Worm (Caenorhabditis elegans) whole organism, L1 larva: ENCODE measurements around the gene F49C12.5.
"Not testable (repeated sequence)": the region's sequence is repeated elsewhere in the genome, so short reads cannot be mapped to it uniquely, and the experiment has no call there.

Experiments used
- C34B4.2 ChIP-seq: sonication (generic microtip); optimal IDR thresholded peaks from 2 replicates; lab custom pipeline; 2017; ENCODE audit warnings: mild to moderate bottlenecking, missing genetic modification characterization, missing compliant biosample characterization
- alr-1 ChIP-seq: fragments of 200-800 bp; sonication (Bioruptor generic); optimal IDR thresholded peaks from 2 replicates; lab custom pipeline; 2018; ENCODE audit warnings: borderline replicate concordance, mild to moderate bottlenecking, missing genetic modification characterization, missing compliant biosample characterization
- blmp-1 ChIP-seq: fragments of 150-350 bp; optimal IDR thresholded peaks from 2 replicates; lab custom pipeline; 2014; ENCODE audit warnings: missing biosample characterization, missing genetic modification characterization
- ceh-63 ChIP-seq: fragments of 200-800 bp; sonication (Bioruptor generic); optimal IDR thresholded peaks from 2 replicates; lab custom pipeline; 2018; ENCODE audit warnings: mild to moderate bottlenecking, missing genetic modification characterization, missing compliant biosample characterization
- ceh-82 ChIP-seq, 3 experiments: fragments of 150-350 bp in 1 of 3; sonication (generic microtip) in 2 of 3; optimal IDR thresholded peaks; 2 replicates each; lab custom pipeline; 2014 to 2017; ENCODE audit warnings: missing biosample characterization in 3 of 3, missing genetic modification characterization in 3 of 3
- ces-1 ChIP-seq: fragments of 150-350 bp; optimal IDR thresholded peaks from 2 replicates; lab custom pipeline; 2014; ENCODE audit warnings: missing biosample characterization, missing genetic modification reagents, missing genetic modification characterization
- dpl-1 ChIP-seq, 3 experiments: fragments of 150-350 bp in 2 of 3; sonication (generic microtip) in 1 of 3; optimal IDR thresholded peaks; 2 replicates each; lab custom pipeline; 2014 to 2017; ENCODE audit warnings: missing biosample characterization in 3 of 3, missing genetic modification characterization in 3 of 3, missing genetic modification reagents in 3 of 3
- dsc-1 ChIP-seq: sonication (generic microtip); optimal IDR thresholded peaks from 2 replicates; lab custom pipeline; 2016; ENCODE audit warnings: mild to moderate bottlenecking, missing genetic modification characterization, missing compliant biosample characterization
- efl-3 ChIP-seq: fragments of 200-800 bp; sonication (Bioruptor generic); optimal IDR thresholded peaks from 2 replicates; lab custom pipeline; 2018; ENCODE audit warnings: mild to moderate bottlenecking, missing genetic modification characterization, missing compliant biosample characterization
- egl-13 ChIP-seq: sonication (generic microtip); optimal IDR thresholded peaks from 2 replicates; lab custom pipeline; 2016; ENCODE audit warnings: missing genotype, missing genetic modification reagents, missing genetic modification characterization, missing compliant biosample characterization
- elt-3 ChIP-seq, 6 experiments: fragments of 150-350 bp in 1 of 6; sonication (generic microtip); optimal IDR thresholded peaks; 2 replicates each; lab custom pipeline; 2017 to 2018; ENCODE audit warnings: missing biosample characterization in 6 of 6, missing genetic modification characterization in 6 of 6, inconsistent platforms in 1 of 6
- fkh-4 ChIP-seq: sonication (generic microtip); optimal IDR thresholded peaks from 2 replicates; lab custom pipeline; 2016; ENCODE audit warnings: missing compliant biosample characterization, missing genetic modification characterization, borderline replicate concordance
- fkh-8 ChIP-seq: sonication (generic microtip); optimal IDR thresholded peaks from 2 replicates; lab custom pipeline; 2016; ENCODE audit warnings: mild to moderate bottlenecking, missing genetic modification characterization, missing compliant biosample characterization
- grh-1 ChIP-seq: fragments of 200-800 bp; sonication (Bioruptor generic); IDR thresholded peaks from 2 replicates; pipeline ENCODE4 v1.3.6; 2022; ENCODE audit warnings: missing genetic modification reagents, missing genetic modification characterization, missing compliant biosample characterization
- hlh-17 ChIP-seq: fragments of 200-800 bp; sonication (Bioruptor generic); optimal IDR thresholded peaks from 2 replicates; lab custom pipeline; 2018; ENCODE audit warnings: missing genetic modification characterization, mild to moderate bottlenecking, missing compliant biosample characterization, moderate library complexity, borderline replicate concordance
- hpl-2 ChIP-seq: fragments of 150-350 bp; optimal IDR thresholded peaks from 2 replicates; lab custom pipeline; 2014; ENCODE audit warnings: missing biosample characterization, missing genetic modification reagents, missing genetic modification characterization
- jun-1 ChIP-seq: fragments of 150-350 bp; optimal IDR thresholded peaks from 2 replicates; lab custom pipeline; 2014; ENCODE audit warnings: missing biosample characterization, missing genetic modification reagents, missing genetic modification characterization
- lsy-2 ChIP-seq, 2 experiments: fragments of 150-350 bp; optimal IDR thresholded peaks; 2 replicates each; lab custom pipeline; 2014; ENCODE audit warnings: missing biosample characterization in 2 of 2, missing genetic modification characterization in 2 of 2
- nhr-20 ChIP-seq: sonication (generic microtip); optimal IDR thresholded peaks from 2 replicates; lab custom pipeline; 2016; ENCODE audit warnings: mild to moderate bottlenecking, missing genetic modification characterization, missing compliant biosample characterization
- pag-3 ChIP-seq: sonication (generic microtip); optimal IDR thresholded peaks from 2 replicates; lab custom pipeline; 2017; ENCODE audit warnings: missing genetic modification characterization, mild to moderate bottlenecking, missing compliant biosample characterization, antibody characterized with exemption, borderline replicate concordance; ENCODE audit not compliant: insufficient read depth
- pqm-1 ChIP-seq: sonication (generic microtip); optimal IDR thresholded peaks from 3 replicates; lab custom pipeline; 2017; ENCODE audit warnings: missing biosample characterization, missing genetic modification characterization
- snpc-4 ChIP-seq: fragments of 150-350 bp; optimal IDR thresholded peaks from 2 replicates; lab custom pipeline; 2014; ENCODE audit warnings: missing biosample characterization, missing genetic modification characterization
- snu-23 ChIP-seq: sonication (generic microtip); optimal IDR thresholded peaks from 2 replicates; lab custom pipeline; 2016; ENCODE audit warnings: missing genetic modification characterization, missing compliant biosample characterization
- sptf-1 ChIP-seq: fragments of 150-350 bp; optimal IDR thresholded peaks from 2 replicates; lab custom pipeline; 2014; ENCODE audit warnings: missing biosample characterization, missing genetic modification characterization
- sup-37 ChIP-seq: fragments of 200-800 bp; sonication (Bioruptor generic); optimal IDR thresholded peaks from 2 replicates; lab custom pipeline; 2018; ENCODE audit warnings: mild to moderate bottlenecking, missing genetic modification characterization, missing compliant biosample characterization
- tlp-1 ChIP-seq: fragments of 150-350 bp; optimal IDR thresholded peaks from 2 replicates; lab custom pipeline; 2014; ENCODE audit warnings: missing biosample characterization, missing genetic modification characterization
- unc-130 ChIP-seq: fragments of 150-350 bp; optimal IDR thresholded peaks from 2 replicates; lab custom pipeline; 2017; ENCODE audit warnings: missing biosample characterization, missing genetic modification characterization, inconsistent platforms
- unc-86 ChIP-seq: sonication (generic microtip); optimal IDR thresholded peaks from 2 replicates; lab custom pipeline; 2016; ENCODE audit warnings: missing genetic modification characterization, missing compliant biosample characterization
- xbp-1 ChIP-seq: sonication (generic microtip); optimal IDR thresholded peaks from 2 replicates; lab custom pipeline; 2016; ENCODE audit warnings: missing genetic modification characterization, missing compliant biosample characterization
- zip-4 ChIP-seq: fragments of 200-800 bp; sonication (Bioruptor generic); optimal IDR thresholded peaks from 2 replicates; lab custom pipeline; 2018; ENCODE audit warnings: mild to moderate bottlenecking, missing genetic modification characterization, moderate library complexity, missing compliant biosample characterization

Gene F49C12.5

DNA sequence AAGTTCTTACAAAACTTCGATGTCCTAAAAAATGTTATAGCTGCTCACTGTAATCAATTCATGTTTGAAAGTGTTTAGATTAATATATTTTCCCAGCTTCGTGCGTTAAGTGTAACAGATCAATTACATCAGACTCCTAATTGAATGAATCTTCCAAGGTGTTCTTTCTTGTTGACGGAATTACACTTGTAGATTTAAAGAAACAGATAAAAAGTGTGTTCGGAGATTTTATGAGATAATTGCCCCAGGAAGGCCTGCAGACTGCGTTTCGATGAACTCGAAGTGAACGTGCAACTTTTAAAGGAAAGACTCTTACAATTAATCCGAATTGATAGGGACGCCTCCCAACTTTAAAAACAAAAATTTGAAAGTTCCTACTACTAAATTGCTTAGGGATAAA, 15.1 kb upstream of the F49C12.5 start:
- TF ChIP-seq jun-1 (tag; lab: Kevin White, UChicago), result no peak
- TF ChIP-seq dsc-1 (tag; lab: Kevin White, UChicago), result no peak
- TF ChIP-seq lsy-2 (tag; optimal IDR thresholded peaks at IDR 0.05; lab: Kevin White, UChicago), result no peak
- TF ChIP-seq C34B4.2 (tag; lab: Kevin White, UChicago), result no peak

DNA sequence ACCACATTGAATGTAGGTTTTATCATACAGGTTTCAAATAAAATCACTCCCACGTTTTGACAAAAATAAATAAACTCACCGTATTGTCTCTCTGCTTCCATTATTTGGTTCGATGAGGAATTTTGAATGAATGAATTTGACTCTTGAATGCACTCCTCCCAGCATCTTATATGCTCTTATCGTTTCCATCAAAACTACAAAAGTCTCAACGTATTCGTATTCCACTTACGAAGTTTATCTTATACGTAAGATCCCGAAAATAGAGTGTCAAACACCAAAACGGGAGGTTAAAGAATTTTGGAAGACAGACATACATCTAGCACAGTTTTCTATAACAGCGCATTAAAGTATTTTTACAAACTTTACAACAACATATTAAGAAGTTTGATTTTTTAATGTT, 10.9 kb upstream of the F49C12.5 start, which contains the start of gene nhr-264:
Gene nhr-264 (minus strand): TSS at position 101 of the 400 bp plus-strand sequence.
- not testable (repeated sequence) for TF ChIP-seq unc-86; alr-1; zip-4 (GFP tag; lab: Kevin White, UChicago)

DNA sequence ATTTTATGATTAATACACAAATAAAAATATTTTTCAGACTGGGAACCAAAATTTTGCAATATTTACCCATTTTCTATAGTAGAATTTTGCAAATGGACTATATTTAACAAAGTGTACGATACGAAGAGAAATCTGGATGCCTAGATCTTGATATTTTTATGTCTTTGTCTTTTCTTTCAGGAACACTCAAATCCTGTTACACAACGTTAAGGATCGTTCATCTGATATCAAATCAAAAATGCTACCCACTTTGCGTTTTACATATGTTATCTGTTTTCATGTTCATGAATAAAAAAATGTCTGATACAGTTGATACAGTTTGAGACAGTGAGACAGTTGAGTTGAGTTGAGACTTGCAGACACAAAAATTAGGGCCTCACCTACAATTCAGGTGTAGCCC, 8.4 kb upstream of the F49C12.5 start, which contains the start of gene F49C12.1:
Gene F49C12.1 (minus strand): TSS at position 70 of the 400 bp plus-strand sequence.
- TF ChIP-seq unc-130 (no peak), ceh-82 (tag; optimal IDR thresholded peaks at IDR 0.05; lab: Kevin White, UChicago) (no peak), nhr-20 (tag; lab: Kevin White, UChicago) (no peak), hpl-2 (no peak), blmp-1 (tag; lab: Kevin White, UChicago) (no peak), elt-3 (tag; optimal IDR thresholded peaks at IDR 0.05; lab: Kevin White, UChicago) (no peak), fkh-8 (tag; lab: Kevin White, UChicago) (no peak), dpl-1 (GFP tag; optimal IDR thresholded peaks at IDR 0.05; lab: Kevin White, UChicago) (no peak), C34B4.2 (tag; lab: Kevin White, UChicago) (no peak), lsy-2 (tag; optimal IDR thresholded peaks at IDR 0.05; lab: Kevin White, UChicago) (no peak), tlp-1 (tag; lab: Kevin White, UChicago) (no peak), efl-3 (GFP tag; lab: Kevin White, UChicago) (no peak), pag-3 (tag; lab: Kevin White, UChicago) (no peak)

ce11 chrIV:9299145-9299544, 5.6 kb upstream of the F49C12.5 start, which contains the start of gene F49C12.2:
Gene F49C12.2, minus strand, starts transcription at chrIV:9299245.
- TF ChIP-seq ceh-63 (GFP tag; lab: Kevin White, UChicago) (no peak), elt-3 (tag; optimal IDR thresholded peaks at IDR 0.05; lab: Kevin White, UChicago) (no peak)
- TF ChIP-seq, all 84 proteins: peak for 0

- TF ChIP-seq grh-1 (GFP tag; lab: Robert Waterston, UW) (no peak), xbp-1 (tag; lab: Kevin White, UChicago) (no peak), pqm-1 (tag; lab: Kevin White, UChicago) (no peak), elt-3 (tag; optimal IDR thresholded peaks at IDR 0.05; lab: Kevin White, UChicago) (no peak)
Observed at ce11 chrIV:9300127-9300526, 4.6 kb upstream of the F49C12.5 start, which contains the start of gene F49C12.3. Gene F49C12.3, plus strand, starts transcription at chrIV:9300427.

DNA sequence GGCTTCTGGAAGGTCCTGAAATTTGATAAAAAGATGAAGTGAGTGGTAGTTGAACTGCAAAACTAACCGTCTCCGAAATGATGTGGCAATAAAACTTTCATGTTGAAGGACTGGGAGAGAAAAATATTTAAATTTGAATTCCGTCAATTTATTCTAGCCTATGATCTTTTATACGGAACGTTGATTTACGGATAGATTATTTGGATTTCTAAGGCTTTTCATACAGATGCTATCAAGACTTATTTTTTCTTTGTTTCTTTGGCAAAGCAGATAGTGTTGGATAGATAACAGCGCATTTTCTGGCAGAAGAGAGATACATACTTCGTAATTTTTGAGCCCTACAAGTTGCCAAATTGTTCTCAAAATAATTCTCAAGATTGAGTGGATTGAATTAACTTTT, 723 bp upstream of the F49C12.5 start, which contains the start of gene F49C12.4:
Gene F49C12.4 (minus strand): TSS at position 101 of the 400 bp plus-strand sequence.
- TF ChIP-seq lsy-2 (tag; optimal IDR thresholded peaks at IDR 0.05; lab: Kevin White, UChicago), result no peak
- TF ChIP-seq sup-37 (GFP tag; lab: Kevin White, UChicago), result no peak
- no peak for TF ChIP-seq snpc-4 (tag; lab: Kevin White, UChicago)

- TF ChIP-seq snpc-4 (tag; lab: Kevin White, UChicago) (no peak), sptf-1 (no peak), snu-23 (no peak), egl-13 (tag; lab: Kevin White, UChicago) (no peak), hlh-17 (no peak), fkh-4 (tag; lab: Kevin White, UChicago) (no peak), ces-1 (GFP tag; lab: Kevin White, UChicago) (no peak), ceh-82 (tag; optimal IDR thresholded peaks at IDR 0.05; lab: Kevin White, UChicago) (no peak)
Observed at ce11 chrIV:9308975-9309374, 4.3 kb downstream of the F49C12.5 start, which contains the start of gene F49C12.6. Gene F49C12.6, minus strand, starts transcription at chrIV:9309075.
